Fruit fly (Drosophila melanogaster) whole organism, prepupa: ENCODE measurements around the gene Neurl4.

Source experiments
- Blimp-1 ChIP-seq: fragments of 200-800 bp; sonication (Bioruptor generic); optimal IDR thresholded peaks from 3 replicates; lab custom pipeline; 2017; ENCODE audit warnings: missing biosample characterization, missing genetic modification characterization, mild to moderate bottlenecking, moderate library complexity, missing genetic modification reagents
- CG10631 ChIP-seq: fragments of 200-800 bp; sonication (Bioruptor generic); optimal IDR thresholded peaks from 2 replicates; lab custom pipeline; 2016; ENCODE audit warnings: missing biosample characterization, missing genetic modification characterization
- CG10669 ChIP-seq: fragments of 200-800 bp; sonication (Bioruptor generic); optimal IDR thresholded peaks from 3 replicates; lab custom pipeline; 2018; ENCODE audit warnings: missing biosample characterization, mild to moderate bottlenecking, missing genetic modification characterization, moderate library complexity
- CG11762 ChIP-seq: fragments of 200-800 bp; sonication (Bioruptor generic); optimal IDR thresholded peaks from 3 replicates; lab custom pipeline; 2016; ENCODE audit warnings: missing biosample characterization, missing genetic modification characterization; ENCODE audit not compliant: insufficient read depth
- CG11902 ChIP-seq: fragments of 200-800 bp; sonication (Bioruptor generic); optimal IDR thresholded peaks from 3 replicates; lab custom pipeline; 2016; ENCODE audit warnings: missing biosample characterization, missing genetic modification characterization
- CG1621 ChIP-seq: fragments of 200-800 bp; sonication (Bioruptor generic); optimal IDR thresholded peaks from 3 replicates; lab custom pipeline; 2018; ENCODE audit warnings: missing biosample characterization, mild to moderate bottlenecking, missing genetic modification characterization
- CG16779 ChIP-seq: fragments of 200-800 bp; sonication (Bioruptor generic); optimal IDR thresholded peaks from 3 replicates; lab custom pipeline; 2017; ENCODE audit warnings: missing biosample characterization, mild to moderate bottlenecking, missing genetic modification characterization
- CG3032 ChIP-seq: fragments of 200-800 bp; optimal IDR thresholded peaks from 2 replicates; lab custom pipeline; 2019; ENCODE audit warnings: missing biosample characterization, mild to moderate bottlenecking, missing genetic modification characterization, moderate library complexity
- CG32006 ChIP-seq: fragments of 200-800 bp; sonication (Bioruptor generic); optimal IDR thresholded peaks from 3 replicates; lab custom pipeline; 2017; ENCODE audit warnings: missing biosample characterization, mild to moderate bottlenecking, missing genetic modification characterization
- CG6163 ChIP-seq: fragments of 200-800 bp; sonication (Bioruptor generic); IDR thresholded peaks from 3 replicates; pipeline ENCODE4 v1.3.6; 2022; ENCODE audit warnings: missing biosample characterization, missing genetic modification characterization
- CG6808 ChIP-seq: fragments of 200-800 bp; sonication (Bioruptor generic); optimal IDR thresholded peaks from 3 replicates; lab custom pipeline; 2017; ENCODE audit warnings: missing biosample characterization, missing genetic modification characterization, mild to moderate bottlenecking, moderate library complexity, missing genetic modification reagents
- CG7368 ChIP-seq: fragments of 200-800 bp; sonication (Bioruptor generic); optimal IDR thresholded peaks from 3 replicates; lab custom pipeline; 2016; ENCODE audit warnings: missing biosample characterization, missing genetic modification characterization
- CG8119 ChIP-seq: fragments of 200-800 bp; sonication (Bioruptor generic); IDR thresholded peaks from 3 replicates; pipeline ENCODE4 v1.3.6; 2022; ENCODE audit warnings: missing biosample characterization, missing genetic modification characterization
- CG8319 ChIP-seq: fragments of 200-800 bp; sonication (Bioruptor generic); optimal IDR thresholded peaks from 3 replicates; lab custom pipeline; 2016; ENCODE audit warnings: missing biosample characterization, missing genetic modification characterization
- CG8632 ChIP-seq: fragments of 200-800 bp; sonication (Bioruptor generic); optimal IDR thresholded peaks from 3 replicates; lab custom pipeline; 2016; ENCODE audit warnings: missing biosample characterization, missing genetic modification characterization
- Eip78C ChIP-seq: fragments of 200-800 bp; sonication (Bioruptor generic); peaks from one replicate; lab custom pipeline; 2016; ENCODE audit warnings: missing biosample characterization, missing genetic modification characterization
- Eip93F ChIP-seq: fragments of 200-800 bp; sonication (Bioruptor generic); optimal IDR thresholded peaks from 2 replicates; lab custom pipeline; 2016; ENCODE audit warnings: missing biosample characterization, mild to moderate bottlenecking, missing genetic modification characterization
- Ets21C ChIP-seq: fragments of 200-800 bp; sonication (Bioruptor generic); optimal IDR thresholded peaks from 3 replicates; lab custom pipeline; 2016; ENCODE audit warnings: missing biosample characterization, missing genetic modification characterization
- Hr38 ChIP-seq: sonication (Bioruptor generic); optimal IDR thresholded peaks from 2 replicates; lab custom pipeline; 2016; ENCODE audit warnings: missing biosample characterization, missing genetic modification characterization
- Hr39 ChIP-seq: fragments of 200-800 bp; sonication (Bioruptor generic); optimal IDR thresholded peaks from 2 replicates; lab custom pipeline; 2016; ENCODE audit warnings: missing biosample characterization, missing genetic modification characterization
- Hr4 ChIP-seq: fragments of 200-800 bp; sonication (Bioruptor generic); optimal IDR thresholded peaks from 3 replicates; lab custom pipeline; 2016; ENCODE audit warnings: missing biosample characterization, missing genetic modification characterization
- Lpt ChIP-seq: fragments of 200-800 bp; sonication (Bioruptor generic); optimal IDR thresholded peaks from 3 replicates; lab custom pipeline; 2016; ENCODE audit warnings: missing biosample characterization, missing genetic modification characterization
- Met ChIP-seq: fragments of 200-800 bp; sonication (Bioruptor generic); optimal IDR thresholded peaks from 3 replicates; lab custom pipeline; 2016; ENCODE audit warnings: missing biosample characterization, missing genetic modification characterization
- OdsH ChIP-seq: fragments of 200-800 bp; sonication (Bioruptor generic); optimal IDR thresholded peaks from 3 replicates; lab custom pipeline; 2016; ENCODE audit warnings: missing biosample characterization, missing genetic modification characterization
- Smox ChIP-seq: fragments of 200-800 bp; sonication (Bioruptor generic); optimal IDR thresholded peaks from 3 replicates; lab custom pipeline; 2016; ENCODE audit warnings: missing biosample characterization, missing genetic modification characterization
- Sox102F ChIP-seq: fragments of 200-800 bp; sonication (Bioruptor generic); optimal IDR thresholded peaks from 2 replicates; lab custom pipeline; 2016; ENCODE audit warnings: missing biosample characterization, mild to moderate bottlenecking, missing genetic modification characterization
- Sox15 ChIP-seq: fragments of 200-800 bp; sonication (Bioruptor generic); optimal IDR thresholded peaks from 3 replicates; lab custom pipeline; 2016; ENCODE audit warnings: missing biosample characterization, missing genetic modification characterization
- achi ChIP-seq: fragments of 200-800 bp; sonication (Bioruptor generic); optimal IDR thresholded peaks from 3 replicates; lab custom pipeline; 2016; ENCODE audit warnings: missing biosample characterization, missing genetic modification characterization
- acj6 ChIP-seq: fragments of 200-800 bp; sonication (Bioruptor generic); optimal IDR thresholded peaks from 3 replicates; lab custom pipeline; 2016; ENCODE audit warnings: missing biosample characterization, missing genetic modification characterization
- cyc ChIP-seq: fragments of 200-800 bp; sonication (Bioruptor generic); optimal IDR thresholded peaks from 3 replicates; lab custom pipeline; 2016; ENCODE audit warnings: missing biosample characterization, missing genetic modification characterization
- dsx ChIP-seq: fragments of 200-800 bp; optimal IDR thresholded peaks from 3 replicates; lab custom pipeline; 2019; ENCODE audit warnings: missing biosample characterization, mild to moderate bottlenecking, missing genetic modification characterization, moderate library complexity; ENCODE audit not compliant: poor library complexity, severe bottlenecking
- esn ChIP-seq: fragments of 200-800 bp; sonication (Bioruptor generic); optimal IDR thresholded peaks from 2 replicates; lab custom pipeline; 2016; ENCODE audit warnings: missing biosample characterization, mild to moderate bottlenecking, missing genetic modification characterization, moderate library complexity
- lz ChIP-seq: fragments of 200-800 bp; sonication (Bioruptor generic); optimal IDR thresholded peaks from 3 replicates; lab custom pipeline; 2016; ENCODE audit warnings: missing biosample characterization, missing genetic modification characterization
- net ChIP-seq: fragments of 200-800 bp; sonication (Bioruptor generic); optimal IDR thresholded peaks from 3 replicates; lab custom pipeline; 2016; ENCODE audit warnings: missing biosample characterization, missing genetic modification characterization
- pdm3 ChIP-seq: fragments of 200-800 bp; sonication (Bioruptor generic); optimal IDR thresholded peaks from 3 replicates; lab custom pipeline; 2016; ENCODE audit warnings: missing biosample characterization, missing genetic modification characterization
- svp ChIP-seq: fragments of 200-800 bp; sonication (Bioruptor generic); peaks from one replicate; lab custom pipeline; 2016; ENCODE audit warnings: missing biosample characterization, missing genetic modification characterization
- topi ChIP-seq: fragments of 200-800 bp; sonication (Bioruptor generic); optimal IDR thresholded peaks from 3 replicates; lab custom pipeline; 2016; ENCODE audit warnings: missing biosample characterization, missing genetic modification characterization
- vri ChIP-seq: fragments of 200-800 bp; sonication (Bioruptor generic); optimal IDR thresholded peaks from 3 replicates; lab custom pipeline; 2016; ENCODE audit warnings: missing biosample characterization, mild to moderate bottlenecking, missing genetic modification characterization

The Neurl4 gene

dm6 chr3L:14083283-14083682 is 33.6 kb upstream of the Neurl4 start, which contains the start of gene CG8100 (continued):
- TF ChIP-seq CG6808 (GFP tag; lab: Kevin White, UChicago) (peak; percentile 46), CG32006 (GFP tag; lab: Kevin White, UChicago) (peak; percentile 72), CG11902 (peak; percentile 40), CG8119 (GFP tag; lab: Robert Waterston, UW) (peak; percentile 54; the same call in 1 of the 3 replicates), vri (GFP tag; lab: Kevin White, UChicago) (peak; percentile 52), CG16779 (no peak), Hr39 (GFP tag; lab: Kevin White, UChicago) (peak; percentile 58), Lpt (GFP tag; lab: Kevin White, UChicago) (no peak), CG8632 (peak; percentile 37), Sox15 (GFP tag; lab: Kevin White, UChicago) (peak; percentile 5), CG7368 (GFP tag; lab: Kevin White, UChicago) (peak; percentile 53), net (GFP tag; lab: Kevin White, UChicago) (peak; percentile 29), Ets21C (GFP tag; lab: Kevin White, UChicago) (peak; percentile 35), cyc (GFP tag; lab: Kevin White, UChicago) (peak; percentile 78), CG10669 (peak; percentile 70), CG10631 (peak; percentile 29), CG11762 (peak; percentile 51), Smox (GFP tag; lab: Kevin White, UChicago) (peak; percentile 63), topi (GFP tag; lab: Kevin White, UChicago) (peak; percentile 81), CG6163 (GFP tag; lab: Robert Waterston, UW) (peak; percentile 72), CG8319 (GFP tag; lab: Kevin White, UChicago) (no peak), Hr4 (GFP tag; lab: Kevin White, UChicago) (peak; percentile 72), CG3032 (tag; lab: Kevin White, UChicago) (no peak), lz (GFP tag; lab: Kevin White, UChicago) (peak; percentile 63), Sox102F (GFP tag; lab: Kevin White, UChicago) (peak; percentile 77), pdm3 (GFP tag; lab: Kevin White, UChicago) (peak; percentile 60), Blimp-1 (GFP tag; lab: Kevin White, UChicago) (peak; percentile 14), CG1621 (no peak), achi (GFP tag; lab: Kevin White, UChicago) (peak; percentile 53), dsx (GFP tag; lab: Kevin White, UChicago) (no peak)

- no peak for TF ChIP-seq Smox (GFP tag; lab: Kevin White, UChicago)
- no peak for TF ChIP-seq OdsH
- TF ChIP-seq esn = peak; percentile 38
- TF ChIP-seq acj6 (GFP tag; lab: Kevin White, UChicago) = peak; percentile 0
- TF ChIP-seq svp = peak; percentile 81
- peak; percentile 71 for TF ChIP-seq Eip78C
- TF ChIP-seq net (GFP tag; lab: Kevin White, UChicago) = no peak
- TF ChIP-seq CG10669 = no peak
- peak; percentile 14 for TF ChIP-seq lz (GFP tag; lab: Kevin White, UChicago)
- peak; percentile 11 for TF ChIP-seq Met (GFP tag; lab: Kevin White, UChicago)
Measured at dm6 chr3L:14079224-14079623, 29.5 kb upstream of the Neurl4 start.

- TF ChIP-seq Eip78C (peak; percentile 58), Hr38 (GFP tag; lab: Kevin White, UChicago) (no peak)
Measured at dm6 chr3L:14078227-14078626, 28.5 kb upstream of the Neurl4 start.

dm6 chr3L:14076559-14076958 is 26.9 kb upstream of the Neurl4 start:
- TF ChIP-seq CG32006 (GFP tag; lab: Kevin White, UChicago) (no peak), vri (GFP tag; lab: Kevin White, UChicago) (no peak), Eip93F (no peak)
